Fruit fly (Drosophila melanogaster) whole organism, wandering third instar larva: ENCODE data around the gene TkR99D.

Experiments used
- Abd-B ChIP-seq: fragments of >200 bp; optimal IDR thresholded peaks from 2 replicates; lab custom pipeline; 2017; ENCODE audit warnings: missing biosample characterization, missing genetic modification characterization
- CG32264 ChIP-seq: fragments of 200-800 bp; sonication (Bioruptor generic); optimal IDR thresholded peaks from 2 replicates; lab custom pipeline; 2016; ENCODE audit warnings: missing biosample characterization, missing genetic modification characterization
- CrebA ChIP-seq: fragments of 200-800 bp; sonication (Bioruptor generic); optimal IDR thresholded peaks from 2 replicates; lab custom pipeline; 2016; ENCODE audit warnings: missing biosample characterization, mild to moderate bottlenecking, missing genetic modification characterization, borderline replicate concordance
- Dfd ChIP-seq: fragments of >200 bp; optimal IDR thresholded peaks from 2 replicates; lab custom pipeline; 2017; ENCODE audit warnings: missing biosample characterization, missing genetic modification characterization
- Dif ChIP-seq: fragments of 200-275, 200-300 bp; sonication (Bioruptor generic); optimal IDR thresholded peaks from 2 replicates; lab custom pipeline; 2018; ENCODE audit warnings: missing biosample characterization, missing genetic modification characterization; ENCODE audit not compliant: partially characterized antibody
- HLH106 ChIP-seq: fragments of 200-800 bp; optimal IDR thresholded peaks from 3 replicates; lab custom pipeline; 2019; ENCODE audit warnings: missing biosample characterization, mild to moderate bottlenecking, missing genetic modification characterization, moderate library complexity
- Myc ChIP-seq: fragments of >200 bp; optimal IDR thresholded peaks from 2 replicates; lab custom pipeline; 2017
- dl ChIP-seq, 2 experiments: fragments of 175-275, 200-275 bp in 1 of 2; fragments of 200-275 bp in 1 of 2; sonication (Bioruptor generic); optimal IDR thresholded peaks; lab custom pipeline; 2018; ENCODE audit warnings: mild to moderate bottlenecking in 2 of 2, missing biosample characterization in 2 of 2, missing genetic modification characterization in 2 of 2, moderate library complexity in 2 of 2; ENCODE audit not compliant: partially characterized antibody in 2 of 2, insufficient read depth in 1 of 2
- fru ChIP-seq: fragments of 200-800 bp; sonication (Bioruptor generic); optimal IDR thresholded peaks from 3 replicates; lab custom pipeline; 2016; ENCODE audit warnings: missing biosample characterization, mild to moderate bottlenecking, missing genetic modification characterization
- lola ChIP-seq: fragments of >200 bp; optimal IDR thresholded peaks from 2 replicates; lab custom pipeline; 2017; ENCODE audit warnings: missing biosample characterization, missing genetic modification characterization
- psq ChIP-seq: fragments of 200-800 bp; sonication (Bioruptor generic); optimal IDR thresholded peaks from 3 replicates; lab custom pipeline; 2017; ENCODE audit warnings: missing biosample characterization, mild to moderate bottlenecking, missing genetic modification characterization, moderate library complexity
- sage ChIP-seq: fragments of 200-800 bp; sonication (Bioruptor generic); optimal IDR thresholded peaks from 2 replicates; lab custom pipeline; 2016; ENCODE audit warnings: missing biosample characterization, mild to moderate bottlenecking, missing genetic modification characterization
- usp ChIP-seq: fragments of >200 bp; optimal IDR thresholded peaks from 2 replicates; lab custom pipeline; 2017; ENCODE audit warnings: missing biosample characterization, missing genetic modification characterization

DNA sequence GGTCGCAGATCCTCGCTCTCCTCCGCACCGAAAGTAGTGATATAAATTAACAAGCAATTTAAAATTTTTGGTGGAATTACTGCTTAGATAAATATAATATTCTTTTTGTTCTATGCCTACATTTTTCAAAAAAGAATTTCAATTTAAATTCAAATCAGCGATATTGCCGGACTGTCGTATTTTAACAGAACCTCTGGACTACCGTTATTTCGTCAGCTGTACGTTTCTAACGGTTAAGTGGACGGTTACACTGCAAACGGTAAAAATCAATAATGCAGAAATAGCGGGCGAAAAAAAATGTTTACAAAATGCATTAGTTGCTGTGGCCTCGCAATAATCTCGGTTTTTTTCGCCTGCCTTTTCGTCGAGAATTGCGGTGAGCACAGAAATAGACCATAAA is 31.0 kb upstream of the TkR99D start, which contains the start of gene Tace:
- no peak for TF ChIP-seq Myc
- no peak for TF ChIP-seq CG32264 (GFP tag; lab: Kevin White, UChicago)
- TF ChIP-seq psq: no peak
- no peak for TF ChIP-seq Dif (GFP tag; lab: Kevin White, UChicago)
- no peak for TF ChIP-seq fru (GFP tag; lab: Kevin White, UChicago)
- TF ChIP-seq HLH106 (tag; lab: Kevin White, UChicago): no peak
- TF ChIP-seq sage (GFP tag; lab: Kevin White, UChicago): no peak
- no peak for TF ChIP-seq dl (GFP tag; optimal IDR thresholded peaks at IDR 0.05; lab: Kevin White, UChicago; ENCODE audit: insufficient read depth in 1 of 2, partially characterized antibody in 2 of 2)
- TF ChIP-seq usp (GFP tag; lab: Kevin White, UChicago): no peak
- no peak for TF ChIP-seq Abd-B (GFP tag; lab: Kevin White, UChicago)
- no peak for TF ChIP-seq lola (GFP tag; lab: Kevin White, UChicago)
- TF ChIP-seq Dfd (GFP tag; lab: Kevin White, UChicago): no peak
- TF ChIP-seq CrebA (GFP tag; lab: Kevin White, UChicago): no peak
